Worm (Caenorhabditis elegans) whole organism, L4 larva: ENCODE results near the gene Y73F4A.1.

ENCODE experiments used
- D1046.2 ChIP-seq: fragments of 200-800 bp; sonication (Bioruptor generic); IDR thresholded peaks from 2 replicates; pipeline ENCODE4 v1.3.6; 2022; ENCODE audit warnings: missing genetic modification characterization, missing compliant biosample characterization
- F37D6.2 ChIP-seq: sonication (generic microtip); optimal IDR thresholded peaks from 2 replicates; lab custom pipeline; 2016; ENCODE audit warnings: mild to moderate bottlenecking, missing genetic modification characterization, missing compliant biosample characterization
- T20F7.1 ChIP-seq: fragments of 200-800 bp; sonication (Bioruptor generic); optimal IDR thresholded peaks from 2 replicates; lab custom pipeline; 2018; ENCODE audit warnings: mild to moderate bottlenecking, missing genetic modification characterization, missing compliant biosample characterization
- T26A8.4 ChIP-seq: fragments of 200-800 bp; sonication (Bioruptor generic); IDR thresholded peaks from 2 replicates; pipeline ENCODE4 v1.3.6; 2022; ENCODE audit warnings: missing genetic modification characterization, missing compliant biosample characterization
- Y105C5A.15 ChIP-seq: fragments of 200-800 bp; sonication (Bioruptor generic); IDR thresholded peaks from 2 replicates; pipeline ENCODE4 v1.3.6; 2022; ENCODE audit warnings: missing genetic modification characterization, missing compliant biosample characterization
- Y48G9A.11 ChIP-seq: fragments of 200-800 bp; sonication (Bioruptor generic); IDR thresholded peaks from 2 replicates; pipeline ENCODE4 v1.3.6; 2022; ENCODE audit warnings: missing genetic modification reagents, missing genetic modification characterization, missing compliant biosample characterization
- Y75B8A.6 ChIP-seq: fragments of 200-800 bp; sonication (Bioruptor generic); IDR thresholded peaks from 2 replicates; pipeline ENCODE4 v1.3.6; 2022; ENCODE audit warnings: missing genetic modification reagents, missing genetic modification characterization, missing compliant biosample characterization
- aha-1 ChIP-seq: fragments of 150-350 bp; peaks from one replicate; lab custom pipeline; 2014; ENCODE audit warnings: missing biosample characterization, missing genetic modification characterization
- aly-2 ChIP-seq: sonication (generic microtip); optimal IDR thresholded peaks from 2 replicates; lab custom pipeline; 2018; ENCODE audit warnings: missing biosample characterization, missing genetic modification characterization
- ama-1 ChIP-seq: fragments of 150-350 bp; optimal IDR thresholded peaks from 2 replicates; lab custom pipeline; 2014; ENCODE audit warnings: inconsistent platforms, mixed read lengths
- ceh-20 ChIP-seq: fragments of 200-800 bp; sonication (Bioruptor generic); IDR thresholded peaks from 2 replicates; pipeline ENCODE4 v1.3.6; 2022; ENCODE audit warnings: missing genetic modification reagents, missing genetic modification characterization, missing compliant biosample characterization
- ctbp-1 ChIP-seq: fragments of 200-800 bp; sonication (Bioruptor generic); IDR thresholded peaks from 2 replicates; pipeline ENCODE4 v1.3.6; 2022; ENCODE audit warnings: missing genetic modification reagents, missing genetic modification characterization, missing compliant biosample characterization
- daf-16 ChIP-seq, 3 experiments: sonication (generic microtip); optimal IDR thresholded peaks; 2 replicates each; lab custom pipeline; 2016 to 2017; ENCODE audit warnings: missing genetic modification characterization in 3 of 3, missing genetic modification reagents in 3 of 3, mild to moderate bottlenecking in 2 of 3, missing compliant biosample characterization in 2 of 3, missing biosample characterization in 1 of 3, moderate library complexity in 1 of 3
- dmd-6 ChIP-seq: fragments of 200-800 bp; sonication (Bioruptor generic); IDR thresholded peaks from 2 replicates; pipeline ENCODE4 v1.3.6; 2022; ENCODE audit warnings: missing genetic modification reagents, missing genetic modification characterization, missing compliant biosample characterization
- dmd-9 ChIP-seq: fragments of 200-800 bp; sonication (Bioruptor generic); IDR thresholded peaks from 2 replicates; pipeline ENCODE4 v1.3.6; 2022; ENCODE audit warnings: missing genetic modification reagents, missing genetic modification characterization, missing compliant biosample characterization
- dpl-1 ChIP-seq: fragments of 150-350 bp; optimal IDR thresholded peaks from 2 replicates; lab custom pipeline; 2014; ENCODE audit warnings: missing biosample characterization, missing genetic modification reagents, missing genetic modification characterization
- duxl-1 ChIP-seq: sonication (generic microtip); optimal IDR thresholded peaks from 2 replicates; lab custom pipeline; 2016; ENCODE audit warnings: mild to moderate bottlenecking, missing genetic modification characterization, moderate library complexity, missing compliant biosample characterization; ENCODE audit not compliant: poor library complexity
- egl-27 ChIP-seq: sonication (generic microtip); optimal IDR thresholded peaks from 3 replicates; lab custom pipeline; 2017; ENCODE audit warnings: missing biosample characterization, missing genetic modification reagents, missing genetic modification characterization
- hif-1 ChIP-seq, 2 experiments: sonication (generic microtip); optimal IDR thresholded peaks; 2 replicates each; lab custom pipeline; 2016 to 2017; ENCODE audit warnings: missing compliant biosample characterization in 2 of 2, missing genetic modification characterization in 2 of 2, missing genetic modification reagents in 2 of 2, missing genotype in 2 of 2, mild to moderate bottlenecking in 1 of 2
- hlh-11 ChIP-seq: fragments of 200-800 bp; sonication (Bioruptor generic); optimal IDR thresholded peaks from 2 replicates; lab custom pipeline; 2018; ENCODE audit warnings: mild to moderate bottlenecking, missing genetic modification characterization, missing compliant biosample characterization
- hmg-1.1 ChIP-seq: fragments of 200-800 bp; sonication (Bioruptor generic); IDR thresholded peaks from 2 replicates; pipeline ENCODE4 v1.3.6; 2022; ENCODE audit warnings: missing genetic modification reagents, missing genetic modification characterization, missing compliant biosample characterization
- lin-29 ChIP-seq: fragments of 200-800 bp; sonication (Bioruptor generic); IDR thresholded peaks from 2 replicates; pipeline ENCODE4 v1.3.6; 2022; ENCODE audit warnings: missing genetic modification reagents, missing genetic modification characterization, missing compliant biosample characterization
- lin-38 ChIP-seq: fragments of 200-800 bp; sonication (Bioruptor generic); IDR thresholded peaks from 2 replicates; pipeline ENCODE4 v1.3.6; 2022; ENCODE audit warnings: missing genetic modification reagents, missing genetic modification characterization, missing compliant biosample characterization
- madf-5 ChIP-seq, 2 experiments: fragments of 200-800 bp; sonication (Bioruptor generic); IDR thresholded peaks; 2 replicates each; pipeline ENCODE4 v1.3.6; 2022; ENCODE audit warnings: missing compliant biosample characterization in 2 of 2, missing genetic modification characterization in 2 of 2
- madf-9 ChIP-seq: fragments of 200-800 bp; sonication (Bioruptor generic); conservative IDR thresholded peaks from 2 replicates; pipeline ENCODE4 v1.3.6; 2022; ENCODE audit warnings: missing genetic modification reagents, missing genetic modification characterization, missing compliant biosample characterization
- mdl-1 ChIP-seq, 2 experiments: fragments of 150-350 bp in 1 of 2; sonication (generic microtip) in 1 of 2; optimal IDR thresholded peaks; 2 replicates each; lab custom pipeline; 2014 to 2017; ENCODE audit warnings: missing biosample characterization in 2 of 2, missing genetic modification characterization in 2 of 2
- mdt-29 ChIP-seq: fragments of 200-800 bp; sonication (Bioruptor generic); IDR thresholded peaks from 2 replicates; pipeline ENCODE4 v1.3.6; 2022; ENCODE audit warnings: missing genetic modification reagents, missing genetic modification characterization, missing compliant biosample characterization
- mes-2 ChIP-seq: sonication (generic microtip); optimal IDR thresholded peaks from 2 replicates; lab custom pipeline; 2016; ENCODE audit warnings: missing genotype, mild to moderate bottlenecking, missing genetic modification characterization, missing compliant biosample characterization; ENCODE audit not compliant: poor library complexity, severe bottlenecking
- mxl-2 ChIP-seq: fragments of 200-800 bp; sonication (Bioruptor generic); conservative IDR thresholded peaks from 2 replicates; pipeline ENCODE4 v1.3.6; 2022; ENCODE audit warnings: missing genetic modification reagents, missing genetic modification characterization, missing compliant biosample characterization
- nhr-102 ChIP-seq: sonication (generic microtip); optimal IDR thresholded peaks from 2 replicates; lab custom pipeline; 2016; ENCODE audit warnings: mild to moderate bottlenecking, missing genetic modification characterization, moderate library complexity, missing compliant biosample characterization
- nhr-76 ChIP-seq: fragments of 150-350 bp; optimal IDR thresholded peaks from 2 replicates; lab custom pipeline; 2014; ENCODE audit warnings: missing biosample characterization, missing genetic modification characterization
- php-3 ChIP-seq: fragments of 200-800 bp; sonication (Bioruptor generic); IDR thresholded peaks from 2 replicates; pipeline ENCODE4 v1.3.6; 2022; ENCODE audit warnings: missing genetic modification reagents, missing genetic modification characterization, missing compliant biosample characterization
- pqm-1 ChIP-seq: sonication (generic microtip); optimal IDR thresholded peaks from 2 replicates; lab custom pipeline; 2017; ENCODE audit warnings: missing biosample characterization, missing genetic modification characterization
- rbr-2 ChIP-seq: sonication (generic microtip); optimal IDR thresholded peaks from 2 replicates; lab custom pipeline; 2016; ENCODE audit warnings: missing genotype, missing genetic modification characterization, missing compliant biosample characterization
- sdz-12 ChIP-seq: fragments of 200-800 bp; sonication (Bioruptor generic); optimal IDR thresholded peaks from 2 replicates; lab custom pipeline; 2018; ENCODE audit warnings: mild to moderate bottlenecking, missing genetic modification characterization, missing compliant biosample characterization
- skn-1 ChIP-seq: fragments of 150-350 bp; optimal IDR thresholded peaks from 2 replicates; lab custom pipeline; 2014; ENCODE audit warnings: missing biosample characterization, missing genetic modification characterization
- tra-1 ChIP-seq: fragments of 200-800 bp; sonication (Bioruptor generic); IDR thresholded peaks from 2 replicates; pipeline ENCODE4 v1.3.6; 2022; ENCODE audit warnings: missing genetic modification reagents, missing genetic modification characterization, missing compliant biosample characterization
- unc-130 ChIP-seq: sonication (generic microtip); optimal IDR thresholded peaks from 2 replicates; lab custom pipeline; 2016; ENCODE audit warnings: missing genetic modification reagents, missing genetic modification characterization, missing compliant biosample characterization
- unc-62 ChIP-seq, 3 experiments: fragments of 150-350 bp in 1 of 3; sonication (generic microtip); optimal IDR thresholded peaks in 2 of 3; peaks in 1 of 3; 1 replicate in 1 of 3; 2 replicates in 2 of 3; lab custom pipeline; 2014 to 2017; ENCODE audit warnings: missing biosample characterization in 3 of 3, missing genetic modification characterization in 3 of 3, missing genetic modification reagents in 3 of 3, missing genotype in 1 of 3
- zfp-2 ChIP-seq: sonication (generic microtip); optimal IDR thresholded peaks from 2 replicates; lab custom pipeline; 2016; ENCODE audit warnings: mild to moderate bottlenecking, missing genetic modification characterization, missing compliant biosample characterization
- zfp-3 ChIP-seq: fragments of 200-800 bp; sonication (Bioruptor generic); conservative IDR thresholded peaks from 2 replicates; pipeline ENCODE4 v1.3.6; 2022; ENCODE audit warnings: missing genetic modification reagents, missing genetic modification characterization, missing compliant biosample characterization
- zip-11 ChIP-seq: fragments of 200-800 bp; sonication (Bioruptor generic); IDR thresholded peaks from 2 replicates; pipeline ENCODE4 v1.3.6; 2022; ENCODE audit warnings: missing genetic modification characterization, missing compliant biosample characterization
- ztf-11 ChIP-seq: fragments of 150-350 bp; optimal IDR thresholded peaks from 2 replicates; lab custom pipeline; 2014; ENCODE audit warnings: missing biosample characterization, missing genetic modification characterization
- ztf-7 ChIP-seq: fragments of 150-350 bp; optimal IDR thresholded peaks from 2 replicates; lab custom pipeline; 2014; ENCODE audit warnings: missing biosample characterization, missing genetic modification characterization

Y73F4A.1 gene

ce11 chrIV:9079330-9079729, 34.2 kb upstream of the Y73F4A.1 start:
- TF ChIP-seq madf-9 (GFP tag; lab: Robert Waterston, UW): no peak
- no peak for TF ChIP-seq egl-27 (tag; lab: Kevin White, UChicago)
- no peak for TF ChIP-seq dpl-1 (GFP tag; lab: Kevin White, UChicago)
- no peak for TF ChIP-seq mxl-2 (GFP tag; lab: Robert Waterston, UW)
- TF ChIP-seq T20F7.1 (GFP tag; lab: Kevin White, UChicago): no peak
- peak in 1 of 2 experiments; percentile 70 for TF ChIP-seq daf-16 (GFP tag; optimal IDR thresholded peaks at IDR 0.05; lab: Kevin White, UChicago)
- no peak for TF ChIP-seq daf-16 (tag; optimal IDR thresholded peaks at IDR 0.05; lab: Kevin White, UChicago)

ce11 chrIV:9078469-9078868, 33.3 kb upstream of the Y73F4A.1 start, which contains the start of gene mans-4:
Gene mans-4, minus strand, starts transcription at chrIV:9078569.
- TF ChIP-seq mdl-1 (tag; optimal IDR thresholded peaks at IDR 0.05; lab: Kevin White, UChicago) (no peak), Y75B8A.6 (GFP tag; lab: Robert Waterston, UW) (no peak), unc-130 (GFP tag; lab: Kevin White, UChicago) (no peak), F37D6.2 (tag; lab: Kevin White, UChicago) (no peak), ceh-20 (GFP tag; lab: Robert Waterston, UW) (no peak), hif-1 (tag; optimal IDR thresholded peaks at IDR 0.05; lab: Kevin White, UChicago) (peak in 1 of 2 experiments; percentile 1), ama-1 (lab: Kevin White, UChicago) (no peak), pqm-1 (tag; lab: Kevin White, UChicago) (no peak)
- TF ChIP-seq, all 104 proteins: peak for 1

- TF ChIP-seq ztf-7 (tag; lab: Kevin White, UChicago) (peak; percentile 38), D1046.2 (GFP tag; lab: Robert Waterston, UW) (peak; percentile 67; the same call in 1 of the 2 replicates), sdz-12 (GFP tag; lab: Kevin White, UChicago) (peak; percentile 52), hlh-11 (tag; lab: Kevin White, UChicago) (peak; percentile 50), madf-5 (GFP tag; IDR thresholded peaks at IDR 0.05; lab: Robert Waterston, UW) (0 out of 4 replicates have a peak, but pooled peaks of 1 of the 2 experiments have one; percentile 41), aha-1 (peak; percentile 48), zip-11 (GFP tag; lab: Robert Waterston, UW) (no peak), rbr-2 (tag; lab: Kevin White, UChicago) (peak; percentile 53), ztf-11 (no peak), mdt-29 (GFP tag; lab: Robert Waterston, UW) (0 out of 2 replicates have a peak, but pooled peaks have one; percentile 40), Y105C5A.15 (GFP tag; lab: Robert Waterston, UW) (0 out of 2 replicates have a peak, but pooled peaks have one; percentile 30), ctbp-1 (GFP tag; lab: Robert Waterston, UW) (0 out of 2 replicates have a peak, but pooled peaks have one; percentile 34), unc-130 (GFP tag; lab: Kevin White, UChicago) (peak; percentile 94), lin-29 (GFP tag; lab: Robert Waterston, UW) (no peak), skn-1 (tag; lab: Kevin White, UChicago) (no peak), zfp-2 (tag; lab: Kevin White, UChicago) (no peak), mxl-2 (GFP tag; lab: Robert Waterston, UW) (no peak), dpl-1 (GFP tag; lab: Kevin White, UChicago) (peak; percentile 97), Y48G9A.11 (GFP tag; lab: Robert Waterston, UW) (no peak), T26A8.4 (GFP tag; lab: Robert Waterston, UW) (peak; percentile 50; the same call in 1 of the 2 replicates), aly-2 (tag; lab: Kevin White, UChicago) (no peak), mes-2 (tag; lab: Kevin White, UChicago) (peak; percentile 100), dmd-6 (GFP tag; lab: Robert Waterston, UW) (peak; percentile 79), lin-38 (GFP tag; lab: Robert Waterston, UW) (peak; percentile 71), tra-1 (GFP tag; lab: Robert Waterston, UW) (0 out of 2 replicates have a peak, but pooled peaks have one; percentile 53), unc-62 (GFP tag; optimal IDR thresholded peaks at IDR 0.05 in 1 of 2; lab: Kevin White, UChicago) (no peak), unc-62 (tag; optimal IDR thresholded peaks at IDR 0.05; lab: Kevin White, UChicago) (no peak), nhr-76 (tag; lab: Kevin White, UChicago) (no peak), php-3 (GFP tag; lab: Robert Waterston, UW) (0 out of 2 replicates have a peak, but pooled peaks have one; percentile 52), nhr-102 (peak; percentile 30), T20F7.1 (GFP tag; lab: Kevin White, UChicago) (peak; percentile 61), hmg-1.1 (GFP tag; lab: Robert Waterston, UW) (peak; percentile 72), dmd-9 (GFP tag; lab: Robert Waterston, UW) (peak; percentile 90), duxl-1 (tag; lab: Kevin White, UChicago) (peak; percentile 85), F37D6.2 (tag; lab: Kevin White, UChicago) (peak; percentile 31), zfp-3 (GFP tag; lab: Robert Waterston, UW) (peak; percentile 70; the same call in 1 of the 2 replicates)
These were observed 29.1 kb upstream of the Y73F4A.1 start, which contains the start of gene mppb-1 for ce11 chrIV:9074244-9074723. Gene mppb-1, plus strand, starts transcription at chrIV:9074673.
